Worm (Caenorhabditis elegans) whole organism, young adult: ENCODE data around the gene acbp-4.

ENCODE experiments used
- B0261.1 ChIP-seq: sonication (generic microtip); optimal IDR thresholded peaks from 2 replicates; lab custom pipeline; 2016; ENCODE audit warnings: mild to moderate bottlenecking, missing genetic modification characterization, moderate library complexity, missing compliant biosample characterization
- ama-1 ChIP-seq, 3 experiments: fragments of 150-350 bp in 1 of 3; sonication (generic microtip) in 2 of 3; optimal IDR thresholded peaks; 2 replicates each; lab custom pipeline; 2014 to 2018; ENCODE audit warnings: missing biosample characterization in 2 of 3, missing genetic modification characterization in 2 of 3, missing genetic modification reagents in 2 of 3
- lsl-1 ChIP-seq: fragments of 200-800 bp; sonication (Bioruptor generic); optimal IDR thresholded peaks from 2 replicates; lab custom pipeline; 2018; ENCODE audit warnings: mild to moderate bottlenecking, missing genetic modification characterization, moderate library complexity, missing compliant biosample characterization
- lsy-27 ChIP-seq: sonication (generic microtip); optimal IDR thresholded peaks from 2 replicates; lab custom pipeline; 2017; ENCODE audit warnings: missing genetic modification characterization, mild to moderate bottlenecking, missing compliant biosample characterization, antibody characterized with exemption, missing genotype, borderline replicate concordance; ENCODE audit not compliant: insufficient read depth
- pha-4 ChIP-seq: fragments of 150-350 bp; sonication (generic microtip); optimal IDR thresholded peaks from 2 replicates; lab custom pipeline; 2014; ENCODE audit warnings: missing biosample characterization, missing genetic modification reagents, missing genetic modification characterization
- snpc-4 ChIP-seq, 5 experiments: fragments of 150-350 bp in 1 of 5; sonication (generic microtip) in 4 of 5; optimal IDR thresholded peaks; 2 replicates each; lab custom pipeline; 2014 to 2018; ENCODE audit warnings: missing genetic modification characterization in 5 of 5, missing biosample characterization in 3 of 5, antibody characterized with exemption in 2 of 5, mild to moderate bottlenecking in 2 of 5, missing compliant biosample characterization in 2 of 5, missing genotype in 2 of 5, moderate library complexity in 2 of 5, missing genetic modification reagents in 1 of 5
- tbx-9 ChIP-seq: sonication (generic microtip); optimal IDR thresholded peaks from 2 replicates; lab custom pipeline; 2016; ENCODE audit warnings: borderline replicate concordance, missing genetic modification characterization, inconsistent platforms, missing compliant biosample characterization
- ztf-25 ChIP-seq: fragments of 200-800 bp; sonication (Bioruptor generic); IDR thresholded peaks from 2 replicates; pipeline ENCODE4 v1.3.6; 2022; ENCODE audit warnings: missing genetic modification reagents, missing genetic modification characterization, missing compliant biosample characterization
- ztf-6 ChIP-seq: fragments of 200-800 bp; sonication (Bioruptor generic); IDR thresholded peaks from 2 replicates; pipeline ENCODE4 v1.3.6; 2022; ENCODE audit warnings: missing genetic modification reagents, missing genetic modification characterization, missing compliant biosample characterization

DNA sequence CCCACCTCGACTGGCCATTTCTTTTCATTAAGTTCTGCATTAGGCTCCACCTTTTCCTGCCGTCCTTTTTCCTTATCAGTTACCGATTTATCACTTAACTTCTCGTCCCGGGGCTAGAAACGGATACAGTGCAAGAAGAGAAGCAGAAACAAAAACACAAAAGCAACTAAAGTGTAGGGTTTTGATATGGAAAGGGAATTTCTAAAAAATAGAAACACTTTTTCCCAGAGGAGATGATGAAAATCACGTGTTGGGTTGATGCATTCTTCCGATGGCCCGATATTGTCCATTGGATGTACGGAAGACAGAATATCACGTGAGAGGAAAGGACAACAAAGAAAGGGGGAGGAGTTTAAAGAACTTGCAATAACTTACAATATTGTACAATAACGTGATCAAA lies 36.1 kb downstream of the acbp-4 start:
- TF ChIP-seq ztf-25 (GFP tag; lab: Robert Waterston, UW) (no peak), pha-4 (tag; lab: Kevin White, UChicago) (no peak), ama-1 (optimal IDR thresholded peaks at IDR 0.05; lab: Kevin White, UChicago) (no peak), ama-1 (GFP tag; optimal IDR thresholded peaks at IDR 0.05; lab: Kevin White, UChicago) (no peak), lsl-1 (GFP tag; lab: Kevin White, UChicago) (no peak), snpc-4 (GFP tag; optimal IDR thresholded peaks at IDR 0.05; lab: Kevin White, UChicago) (no peak), snpc-4 (tag; optimal IDR thresholded peaks at IDR 0.05; lab: Kevin White, UChicago) (no peak), B0261.1 (tag; lab: Kevin White, UChicago) (no peak), lsy-27 (tag; lab: Kevin White, UChicago) (no peak), tbx-9 (tag; lab: Kevin White, UChicago) (no peak), ztf-6 (GFP tag; lab: Robert Waterston, UW) (no peak)
